Fruit fly (Drosophila melanogaster) whole organism, embryonic: ENCODE results near the gene Gcna.

Source experiments
- Ada2b ChIP-seq: fragments of 200-800 bp; sonication (Bioruptor generic); IDR thresholded peaks from 2 replicates; pipeline ENCODE4 v1.3.6; 2022; ENCODE audit warnings: missing biosample characterization, missing genetic modification characterization
- Adf1 ChIP-seq: fragments of 200-800 bp; sonication (Bioruptor generic); IDR thresholded peaks from 2 replicates; pipeline ENCODE4 v1.3.6; 2022; ENCODE audit warnings: missing biosample characterization, missing genetic modification characterization
- Antp ChIP-seq: fragments of 200-800 bp; sonication (Bioruptor generic); optimal IDR thresholded peaks from 3 replicates; lab custom pipeline; 2016; ENCODE audit warnings: missing biosample characterization, missing genetic modification characterization
- BtbVII ChIP-seq: fragments of 200-800 bp; sonication (Bioruptor generic); optimal IDR thresholded peaks from 3 replicates; lab custom pipeline; 2017; ENCODE audit warnings: missing biosample characterization, mild to moderate bottlenecking, missing genetic modification characterization
- CG10147 ChIP-seq: fragments of 200-800 bp; sonication (Bioruptor generic); optimal IDR thresholded peaks from 2 replicates; lab custom pipeline; 2019; ENCODE audit warnings: missing biosample characterization, mild to moderate bottlenecking, missing genetic modification characterization, moderate library complexity
- CG10543 ChIP-seq: fragments of 200-800 bp; sonication (Bioruptor generic); optimal IDR thresholded peaks from 3 replicates; lab custom pipeline; 2017; ENCODE audit warnings: missing biosample characterization, mild to moderate bottlenecking, missing genetic modification characterization, moderate library complexity
- CG11695 ChIP-seq: fragments of 200-800 bp; sonication (Bioruptor generic); IDR thresholded peaks from 3 replicates; pipeline ENCODE4 v1.3.6; 2022; ENCODE audit warnings: missing biosample characterization, missing genetic modification characterization
- CG12744 ChIP-seq: fragments of 200-800 bp; sonication (Bioruptor generic); optimal IDR thresholded peaks from 2 replicates; lab custom pipeline; 2016; ENCODE audit warnings: missing biosample characterization, missing genetic modification characterization
- CG15269 ChIP-seq: fragments of 200-800 bp; sonication (Bioruptor generic); optimal IDR thresholded peaks from 2 replicates; lab custom pipeline; 2018; ENCODE audit warnings: missing biosample characterization, mild to moderate bottlenecking, missing genetic modification characterization, moderate library complexity
- CG16779 ChIP-seq: fragments of 200-800 bp; sonication (Bioruptor generic); IDR thresholded peaks from 2 replicates; pipeline ENCODE4 v1.3.6; 2022; ENCODE audit warnings: missing biosample characterization, missing genetic modification characterization
- CG18011 ChIP-seq: fragments of 200-800 bp; sonication (Bioruptor generic); optimal IDR thresholded peaks from 2 replicates; lab custom pipeline; 2017; ENCODE audit warnings: missing biosample characterization, missing genetic modification characterization, mild to moderate bottlenecking, moderate library complexity, missing genotype
- CG18476 ChIP-seq: fragments of 200-800 bp; sonication (Bioruptor generic); optimal IDR thresholded peaks from 2 replicates; lab custom pipeline; 2016; ENCODE audit warnings: missing biosample characterization, mild to moderate bottlenecking, missing genetic modification characterization
- CG2116 ChIP-seq: fragments of 200-800 bp; sonication (Bioruptor generic); optimal IDR thresholded peaks from 3 replicates; lab custom pipeline; 2018; ENCODE audit warnings: missing biosample characterization, mild to moderate bottlenecking, missing genetic modification characterization
- CG2129 ChIP-seq: fragments of 200-800 bp; sonication (Bioruptor generic); IDR thresholded peaks from 2 replicates; pipeline ENCODE4 v1.3.6; 2022; ENCODE audit warnings: missing biosample characterization, missing genetic modification characterization; ENCODE audit not compliant: partially characterized antibody
- CG2678 ChIP-seq: fragments of 200-800 bp; sonication (Bioruptor generic); optimal IDR thresholded peaks from 3 replicates; lab custom pipeline; 2019; ENCODE audit warnings: missing biosample characterization, mild to moderate bottlenecking, missing genetic modification characterization, moderate library complexity
- CG3163 ChIP-seq: fragments of 200-800 bp; sonication (Bioruptor generic); optimal IDR thresholded peaks from 3 replicates; lab custom pipeline; 2016; ENCODE audit warnings: missing biosample characterization, missing genetic modification characterization
- CG32767 ChIP-seq: fragments of 200-800 bp; sonication (Bioruptor generic); IDR thresholded peaks from 2 replicates; pipeline ENCODE4 v1.3.6; 2022; ENCODE audit warnings: missing biosample characterization, missing genetic modification characterization
- CG34376 ChIP-seq: fragments of 200-800 bp; sonication (Bioruptor generic); optimal IDR thresholded peaks from 2 replicates; lab custom pipeline; 2018; ENCODE audit warnings: missing biosample characterization, mild to moderate bottlenecking, missing genetic modification characterization
- CG8924 ChIP-seq: fragments of 200-800 bp; optimal IDR thresholded peaks from 3 replicates; lab custom pipeline; 2019; ENCODE audit warnings: missing biosample characterization, mild to moderate bottlenecking, missing genetic modification characterization, moderate library complexity
- CG9876 ChIP-seq: fragments of 200-800 bp; sonication (Bioruptor generic); optimal IDR thresholded peaks from 2 replicates; lab custom pipeline; 2016; ENCODE audit warnings: missing biosample characterization, missing genetic modification characterization
- CHES-1-like ChIP-seq: fragments of 200-800 bp; sonication (Bioruptor generic); optimal IDR thresholded peaks from 2 replicates; lab custom pipeline; 2016; ENCODE audit warnings: missing biosample characterization, missing genetic modification characterization
- CkIIα-i1 ChIP-seq: fragments of 200-800 bp; sonication (Bioruptor generic); IDR thresholded peaks from 2 replicates; pipeline ENCODE4 v1.3.6; 2022; ENCODE audit warnings: missing biosample characterization, missing genetic modification characterization
- CoRest ChIP-seq: fragments of 200-800 bp; sonication (Bioruptor generic); optimal IDR thresholded peaks from 3 replicates; lab custom pipeline; 2018; ENCODE audit warnings: missing biosample characterization, mild to moderate bottlenecking, missing genetic modification characterization, moderate library complexity
- Dfd ChIP-seq, 2 experiments: fragments of >200 bp; optimal IDR thresholded peaks; 2 replicates each; lab custom pipeline; 2017; ENCODE audit warnings: missing biosample characterization in 2 of 2, missing genetic modification characterization in 2 of 2
- H2.0 ChIP-seq: fragments of 200-800 bp; sonication (Bioruptor generic); IDR thresholded peaks from 2 replicates; pipeline ENCODE4 v1.3.6; 2022; ENCODE audit warnings: missing biosample characterization, missing genetic modification characterization
- Hand ChIP-seq: fragments of 200-800 bp; sonication (Bioruptor generic); optimal IDR thresholded peaks from 2 replicates; lab custom pipeline; 2017; ENCODE audit warnings: mild to moderate bottlenecking, missing biosample characterization, missing genetic modification reagents, missing genetic modification characterization
- Lhr ChIP-seq: fragments of 200-800 bp; sonication (Bioruptor generic); optimal IDR thresholded peaks from 3 replicates; lab custom pipeline; 2017; ENCODE audit warnings: mild to moderate bottlenecking, missing biosample characterization, missing genetic modification reagents, missing genetic modification characterization
- NFAT ChIP-seq: fragments of 200-800 bp; sonication (Bioruptor generic); IDR thresholded peaks from 2 replicates; pipeline ENCODE4 v1.3.6; 2022; ENCODE audit warnings: missing biosample characterization, missing genetic modification characterization
- Oli ChIP-seq: fragments of 200-800 bp; sonication (Bioruptor generic); optimal IDR thresholded peaks from 2 replicates; lab custom pipeline; 2018; ENCODE audit warnings: missing biosample characterization, mild to moderate bottlenecking, missing genetic modification characterization, moderate library complexity
- Taf1 ChIP-seq: fragments of 200-800 bp; sonication (Bioruptor generic); IDR thresholded peaks from 2 replicates; pipeline ENCODE4 v1.3.6; 2022; ENCODE audit warnings: missing biosample characterization, missing genetic modification characterization
- ara ChIP-seq: fragments of 200-800 bp; sonication (Bioruptor generic); IDR thresholded peaks from 2 replicates; pipeline ENCODE4 v1.3.6; 2022; ENCODE audit warnings: missing biosample characterization, missing genetic modification characterization
- ash1 ChIP-seq: fragments of 200-800 bp; sonication (Bioruptor generic); optimal IDR thresholded peaks from 2 replicates; lab custom pipeline; 2018; ENCODE audit warnings: missing biosample characterization, mild to moderate bottlenecking, missing genetic modification characterization
- chif ChIP-seq, 2 experiments: fragments of 200-800 bp; sonication (Bioruptor generic); optimal IDR thresholded peaks; 3 replicates each; lab custom pipeline; 2016; ENCODE audit warnings: missing biosample characterization in 2 of 2, missing genetic modification characterization in 2 of 2
- cwo ChIP-seq: fragments of 200-800 bp; sonication (Bioruptor generic); optimal IDR thresholded peaks from 3 replicates; lab custom pipeline; 2017; ENCODE audit warnings: missing biosample characterization, missing genetic modification characterization, mild to moderate bottlenecking, moderate library complexity, missing genetic modification reagents
- danr ChIP-seq: fragments of 200-800 bp; sonication (Bioruptor generic); IDR thresholded peaks from 2 replicates; pipeline ENCODE4 v1.3.6; 2022; ENCODE audit warnings: missing biosample characterization, missing genetic modification characterization
- ems ChIP-seq: fragments of 200-800 bp; sonication (Bioruptor generic); optimal IDR thresholded peaks from 3 replicates; lab custom pipeline; 2016; ENCODE audit warnings: missing biosample characterization, missing genetic modification characterization
- jigr1 ChIP-seq: fragments of 200-800 bp; sonication (Bioruptor generic); IDR thresholded peaks from 3 replicates; pipeline ENCODE4 v1.3.6; 2022; ENCODE audit warnings: missing biosample characterization, missing genetic modification characterization
- kni ChIP-seq: fragments of 200-800 bp; sonication (Bioruptor generic); optimal IDR thresholded peaks from 3 replicates; lab custom pipeline; 2017; ENCODE audit warnings: mild to moderate bottlenecking, missing biosample characterization, missing genetic modification reagents, missing genetic modification characterization
- nau ChIP-seq: fragments of 200-800 bp; sonication (Bioruptor generic); optimal IDR thresholded peaks from 3 replicates; lab custom pipeline; 2017; ENCODE audit warnings: missing biosample characterization, mild to moderate bottlenecking, missing genetic modification characterization, missing genetic modification reagents
- otp ChIP-seq: fragments of 200-800 bp; sonication (Bioruptor generic); IDR thresholded peaks from 3 replicates; pipeline ENCODE4, ENCODE4 v1.3.6; 2022; ENCODE audit warnings: missing biosample characterization, missing genetic modification characterization
- p53 ChIP-seq: fragments of 200-800 bp; sonication (Bioruptor generic); optimal IDR thresholded peaks from 2 replicates; lab custom pipeline; 2016; ENCODE audit warnings: missing biosample characterization, missing genetic modification characterization
- pros ChIP-seq: fragments of 200-800 bp; sonication (Bioruptor generic); optimal IDR thresholded peaks from 3 replicates; lab custom pipeline; 2019; ENCODE audit warnings: missing biosample characterization, mild to moderate bottlenecking, missing genetic modification characterization, moderate library complexity
- repo ChIP-seq: fragments of 200-800 bp; sonication (Bioruptor generic); optimal IDR thresholded peaks from 2 replicates; lab custom pipeline; 2016; ENCODE audit warnings: missing biosample characterization, missing genetic modification characterization
- rib ChIP-seq: fragments of 200-800 bp; sonication (Bioruptor generic); IDR thresholded peaks from 2 replicates; pipeline ENCODE4 v1.3.6; 2022; ENCODE audit warnings: missing biosample characterization, missing genetic modification characterization
- ro ChIP-seq: fragments of 200-800 bp; sonication (Bioruptor generic); IDR thresholded peaks from 2 replicates; pipeline ENCODE4 v1.3.6; 2022; ENCODE audit warnings: missing biosample characterization, missing genetic modification characterization
- slbo ChIP-seq: fragments of 200-800 bp; sonication (Bioruptor generic); IDR thresholded peaks from 2 replicates; pipeline ENCODE4 v1.3.6; 2022; ENCODE audit warnings: missing biosample characterization, missing genetic modification characterization
- tio ChIP-seq: fragments of 200-800 bp; sonication (Bioruptor generic); optimal IDR thresholded peaks from 2 replicates; lab custom pipeline; 2017; ENCODE audit warnings: missing biosample characterization, missing genetic modification characterization, inconsistent platforms
- toy ChIP-seq: fragments of 200-800 bp; sonication (Bioruptor generic); IDR thresholded peaks from 2 replicates; pipeline ENCODE4 v1.3.6; 2022; ENCODE audit warnings: missing biosample characterization, missing genetic modification characterization
- tup ChIP-seq: fragments of 200-800 bp; sonication (Bioruptor generic); optimal IDR thresholded peaks from 2 replicates; lab custom pipeline; 2016; ENCODE audit warnings: missing biosample characterization, mild to moderate bottlenecking, missing genetic modification characterization, moderate library complexity
- vfl ChIP-seq: fragments of 200-800 bp; sonication (Bioruptor generic); optimal IDR thresholded peaks from 2 replicates; lab custom pipeline; 2016; ENCODE audit warnings: missing biosample characterization, missing genetic modification characterization
- vvl ChIP-seq: fragments of 200-800 bp; sonication (Bioruptor generic); IDR thresholded peaks from 2 replicates; pipeline ENCODE4 v1.3.6; 2022; ENCODE audit warnings: missing biosample characterization, missing genetic modification characterization

The Gcna gene

dm6 chrX:1854070-1854469 lies 11.6 kb downstream of the Gcna start (continued):
- TF ChIP-seq p53 (GFP tag; lab: Kevin White, UChicago) (peak; percentile 31), pros (GFP tag; lab: Kevin White, UChicago) (no peak), Adf1 (GFP tag; lab: Robert Waterston, UW) (peak; percentile 72; the same call in 1 of the 2 replicates), slbo (GFP tag; lab: Robert Waterston, UW) (peak; percentile 40), otp (GFP tag; lab: Robert Waterston, UW) (peak; percentile 59; the same call in 1 of the 3 replicates), chif (GFP tag; optimal IDR thresholded peaks at IDR 0.05; lab: Kevin White, UChicago) (peak in 1 of 2 experiments; percentile 53), ems (peak; percentile 31), CG15269 (peak; percentile 64), H2.0 (GFP tag; lab: Robert Waterston, UW) (peak; percentile 27; the same call in 1 of the 2 replicates), CHES-1-like (peak; percentile 70), CG16779 (GFP tag; lab: Robert Waterston, UW) (peak; percentile 65; the same call in 1 of the 2 replicates), repo (GFP tag; lab: Kevin White, UChicago) (peak; percentile 34), CG12744 (GFP tag; lab: Kevin White, UChicago) (peak; percentile 49), CG32767 (GFP tag; lab: Robert Waterston, UW) (0 out of 2 replicates have a peak, but pooled peaks have one; percentile 51), CG18011 (peak; percentile 43), CG2116 (peak; percentile 45), danr (GFP tag; lab: Robert Waterston, UW) (0 out of 2 replicates have a peak, but pooled peaks have one; percentile 24), vvl (GFP tag; lab: Robert Waterston, UW) (peak; percentile 50; the same call in 1 of the 2 replicates), vfl (no peak), NFAT (GFP tag; lab: Robert Waterston, UW) (peak; percentile 60), Ada2b (peak; percentile 29; the same call in 1 of the 2 replicates), Lhr (GFP tag; lab: Kevin White, UChicago) (no peak), Oli (no peak), ara (no peak), CG9876 (GFP tag; lab: Kevin White, UChicago) (peak; percentile 37), jigr1 (no peak), Antp (GFP tag; lab: Kevin White, UChicago) (peak; percentile 46), ro (no peak), CG8924 (tag; lab: Kevin White, UChicago) (peak; percentile 13), CG2129 (GFP tag; lab: Robert Waterston, UW) (no peak), rib (GFP tag; lab: Robert Waterston, UW) (peak; percentile 80), CG10147 (GFP tag; lab: Kevin White, UChicago) (peak; percentile 26), CoRest (tag; lab: Kevin White, UChicago) (peak; percentile 15), kni (no peak), CkIIα-i1 (peak; percentile 32; the same call in 1 of the 2 replicates), Taf1 (GFP tag; lab: Robert Waterston, UW) (peak; percentile 31; the same call in 1 of the 2 replicates), CG10543 (peak; percentile 93), CG2678 (tag; lab: Kevin White, UChicago) (peak; percentile 79), nau (GFP tag; lab: Kevin White, UChicago) (peak; percentile 83), Hand (GFP tag; lab: Kevin White, UChicago) (peak; percentile 89), ash1 (GFP tag; lab: Kevin White, UChicago) (peak; percentile 87), CG11695 (peak; percentile 73), Dfd (GFP tag; optimal IDR thresholded peaks at IDR 0.05; lab: Kevin White, UChicago) (no peak), toy (GFP tag; lab: Robert Waterston, UW) (peak; percentile 62), CG3163 (GFP tag; lab: Kevin White, UChicago) (peak; percentile 46), tup (GFP tag; lab: Kevin White, UChicago) (peak; percentile 85), CG34376 (GFP tag; lab: Kevin White, UChicago) (peak; percentile 92), cwo (GFP tag; lab: Kevin White, UChicago) (peak; percentile 80), CG18476 (GFP tag; lab: Kevin White, UChicago) (peak; percentile 38), BtbVII (GFP tag; lab: Kevin White, UChicago) (peak; percentile 89), tio (GFP tag; lab: Kevin White, UChicago) (peak; percentile 11)
